Fruit fly (Drosophila melanogaster) whole organism, embryonic: Measurements from ENCODE around the gene CG9839.

Experiments
- CG10147 ChIP-seq: fragments of 200-800 bp; sonication (Bioruptor generic); optimal IDR thresholded peaks from 2 replicates; lab custom pipeline; 2019; ENCODE audit warnings: missing biosample characterization, mild to moderate bottlenecking, missing genetic modification characterization, moderate library complexity
- CG10267 ChIP-seq: fragments of 200-800 bp; sonication (Bioruptor generic); optimal IDR thresholded peaks from 2 replicates; lab custom pipeline; 2018; ENCODE audit warnings: missing biosample characterization, mild to moderate bottlenecking, missing genetic modification characterization, moderate library complexity
- CG10274 ChIP-seq: fragments of 200-800 bp; sonication (Bioruptor generic); optimal IDR thresholded peaks from 3 replicates; lab custom pipeline; 2017; ENCODE audit warnings: missing biosample characterization, mild to moderate bottlenecking, missing genetic modification characterization
- CG10431 ChIP-seq: fragments of 200-800 bp; sonication (Bioruptor generic); optimal IDR thresholded peaks from 3 replicates; lab custom pipeline; 2018; ENCODE audit warnings: missing biosample characterization, mild to moderate bottlenecking, missing genetic modification characterization
- CG10543 ChIP-seq: fragments of 200-800 bp; sonication (Bioruptor generic); optimal IDR thresholded peaks from 3 replicates; lab custom pipeline; 2017; ENCODE audit warnings: missing biosample characterization, mild to moderate bottlenecking, missing genetic modification characterization, moderate library complexity
- CG10959 ChIP-seq: fragments of 200-800 bp; sonication (Bioruptor generic); IDR thresholded peaks from 2 replicates; pipeline ENCODE4 v1.3.6; 2022; ENCODE audit warnings: missing biosample characterization, missing genetic modification characterization
- CG11085 ChIP-seq: fragments of 200-800 bp; sonication (Bioruptor generic); IDR thresholded peaks from 2 replicates; pipeline ENCODE4 v1.3.6; 2022; ENCODE audit warnings: missing biosample characterization, missing genetic modification characterization
- CG11247 ChIP-seq: fragments of 200-800 bp; sonication (Bioruptor generic); IDR thresholded peaks from 2 replicates; pipeline ENCODE4 v1.3.6; 2022; ENCODE audit warnings: missing biosample characterization, missing genetic modification characterization
- CG11398 ChIP-seq: fragments of 200-800 bp; sonication (Bioruptor generic); optimal IDR thresholded peaks from 2 replicates; lab custom pipeline; 2016; ENCODE audit warnings: missing biosample characterization, missing genetic modification characterization
- CG12659 ChIP-seq: fragments of 200-800 bp; sonication (Bioruptor generic); optimal IDR thresholded peaks from 3 replicates; lab custom pipeline; 2017; ENCODE audit warnings: mild to moderate bottlenecking, missing biosample characterization, missing genetic modification reagents, missing genetic modification characterization
- CG12769 ChIP-seq: fragments of 200-800 bp; sonication (Bioruptor generic); optimal IDR thresholded peaks from 2 replicates; lab custom pipeline; 2019; ENCODE audit warnings: missing biosample characterization, mild to moderate bottlenecking, missing genetic modification characterization, moderate library complexity
- CG13424 ChIP-seq: fragments of 200-800 bp; sonication (Bioruptor generic); optimal IDR thresholded peaks from 2 replicates; lab custom pipeline; 2019; ENCODE audit warnings: missing biosample characterization, mild to moderate bottlenecking, missing genetic modification characterization, moderate library complexity
- CG15269 ChIP-seq: fragments of 200-800 bp; sonication (Bioruptor generic); optimal IDR thresholded peaks from 2 replicates; lab custom pipeline; 2018; ENCODE audit warnings: missing biosample characterization, mild to moderate bottlenecking, missing genetic modification characterization, moderate library complexity
- CG15601 ChIP-seq: fragments of 200-800 bp; sonication (Bioruptor generic); optimal IDR thresholded peaks from 3 replicates; lab custom pipeline; 2019; ENCODE audit warnings: missing biosample characterization, mild to moderate bottlenecking, missing genetic modification characterization, moderate library complexity
- CG1603 ChIP-seq: fragments of 200-800 bp; sonication (Bioruptor generic); optimal IDR thresholded peaks from 2 replicates; lab custom pipeline; 2019; ENCODE audit warnings: missing biosample characterization, mild to moderate bottlenecking, missing genetic modification characterization, moderate library complexity
- CG1832 ChIP-seq: fragments of 200-800 bp; sonication (Bioruptor generic); optimal IDR thresholded peaks from 2 replicates; lab custom pipeline; 2017; ENCODE audit warnings: missing biosample characterization, mild to moderate bottlenecking, missing genetic modification characterization, inconsistent platforms
- CG2120 ChIP-seq: fragments of 200-800 bp; sonication (Bioruptor generic); optimal IDR thresholded peaks from 3 replicates; lab custom pipeline; 2016; ENCODE audit warnings: missing biosample characterization, missing genetic modification characterization
- CG2889 ChIP-seq: fragments of 200-800 bp; sonication (Bioruptor generic); IDR thresholded peaks from 3 replicates; pipeline ENCODE4 v1.3.6; 2022; ENCODE audit warnings: missing biosample characterization, missing genetic modification characterization
- CG30431 ChIP-seq: fragments of 200-800 bp; sonication (Bioruptor generic); optimal IDR thresholded peaks from 2 replicates; lab custom pipeline; 2017; ENCODE audit warnings: missing biosample characterization, missing genetic modification characterization
- CG31388 ChIP-seq: fragments of 200-800 bp; sonication (Bioruptor generic); optimal IDR thresholded peaks from 2 replicates; lab custom pipeline; 2016; ENCODE audit warnings: missing biosample characterization, missing genetic modification characterization
- CG32532 ChIP-seq: fragments of 200-800 bp; sonication (Bioruptor generic); IDR thresholded peaks from 2 replicates; pipeline ENCODE4 v1.3.6; 2022; ENCODE audit warnings: missing biosample characterization, missing genetic modification characterization
- CG3407 ChIP-seq: fragments of 200-800 bp; sonication (Bioruptor generic); optimal IDR thresholded peaks from 2 replicates; lab custom pipeline; 2018; ENCODE audit warnings: missing biosample characterization, mild to moderate bottlenecking, missing genetic modification characterization
- CG3726 ChIP-seq: fragments of 200-800 bp; sonication (Bioruptor generic); IDR thresholded peaks from 3 replicates; pipeline ENCODE4, ENCODE4 v1.3.6; 2022; ENCODE audit warnings: missing biosample characterization, missing genetic modification characterization
- CG4282 ChIP-seq: fragments of 200-800 bp; sonication (Bioruptor generic); optimal IDR thresholded peaks from 2 replicates; lab custom pipeline; 2016; ENCODE audit warnings: missing biosample characterization, missing genetic modification characterization
- CG5953 ChIP-seq: fragments of 200-800 bp; sonication (Bioruptor generic); IDR thresholded peaks from 2 replicates; pipeline ENCODE4 v1.3.6; 2022; ENCODE audit warnings: missing biosample characterization, missing genetic modification characterization
- CG6272 ChIP-seq: fragments of 200-800 bp; sonication (Bioruptor generic); IDR thresholded peaks from 2 replicates; pipeline ENCODE4 v1.3.6; 2022; ENCODE audit warnings: missing biosample characterization, missing genetic modification characterization
- CG6689 ChIP-seq: fragments of 200-800 bp; sonication (Bioruptor generic); IDR thresholded peaks from 2 replicates; pipeline ENCODE4 v1.3.6; 2022; ENCODE audit warnings: missing biosample characterization, missing genetic modification characterization
- CrebB ChIP-seq: fragments of 200-800 bp; sonication (Bioruptor generic); optimal IDR thresholded peaks from 3 replicates; lab custom pipeline; 2018; ENCODE audit warnings: missing biosample characterization, mild to moderate bottlenecking, missing genetic modification characterization
- Dip3 ChIP-seq: fragments of 200-800 bp; sonication (Bioruptor generic); optimal IDR thresholded peaks from 3 replicates; lab custom pipeline; 2016; ENCODE audit warnings: missing biosample characterization, missing genetic modification characterization
- Dref ChIP-seq: fragments of 200-800 bp; sonication (Bioruptor generic); IDR thresholded peaks from 2 replicates; pipeline ENCODE4 v1.3.6; 2022; ENCODE audit warnings: missing biosample characterization, missing genetic modification characterization
- E2f1 ChIP-seq: fragments of 200-800 bp; sonication (Bioruptor generic); IDR thresholded peaks from 2 replicates; pipeline ENCODE4 v1.3.6; 2022; ENCODE audit warnings: missing biosample characterization, missing genetic modification characterization
- E2f2 ChIP-seq: fragments of 200-800 bp; sonication (Bioruptor generic); IDR thresholded peaks from 2 replicates; pipeline ENCODE4 v1.3.6; 2022; ENCODE audit warnings: missing biosample characterization, missing genetic modification characterization
- Lhr ChIP-seq: fragments of 200-800 bp; sonication (Bioruptor generic); optimal IDR thresholded peaks from 3 replicates; lab custom pipeline; 2017; ENCODE audit warnings: mild to moderate bottlenecking, missing biosample characterization, missing genetic modification reagents, missing genetic modification characterization
- Nf-YA ChIP-seq: fragments of 200-800 bp; sonication (Bioruptor generic); IDR thresholded peaks from 2 replicates; pipeline ENCODE4 v1.3.6; 2022; ENCODE audit warnings: missing biosample characterization, missing genetic modification characterization
- NfI ChIP-seq: fragments of 200-800 bp; sonication (Bioruptor generic); optimal IDR thresholded peaks from 3 replicates; lab custom pipeline; 2018; ENCODE audit warnings: missing biosample characterization, mild to moderate bottlenecking, missing genetic modification characterization, moderate library complexity
- Ptx1 ChIP-seq: fragments of 200-800 bp; sonication (Bioruptor generic); IDR thresholded peaks from 2 replicates; pipeline ENCODE4 v1.3.6; 2022; ENCODE audit warnings: missing biosample characterization, missing genetic modification characterization
- Sry-β ChIP-seq: fragments of 200-800 bp; sonication (Bioruptor generic); optimal IDR thresholded peaks from 2 replicates; lab custom pipeline; 2018; ENCODE audit warnings: missing biosample characterization, mild to moderate bottlenecking, missing genetic modification characterization, moderate library complexity
- Sry-δ ChIP-seq: fragments of 200-800 bp; sonication (Bioruptor generic); optimal IDR thresholded peaks from 2 replicates; lab custom pipeline; 2016; ENCODE audit warnings: missing biosample characterization, missing genetic modification characterization
- ash1 ChIP-seq: fragments of 200-800 bp; sonication (Bioruptor generic); optimal IDR thresholded peaks from 2 replicates; lab custom pipeline; 2018; ENCODE audit warnings: missing biosample characterization, mild to moderate bottlenecking, missing genetic modification characterization
- cad ChIP-seq: fragments of >200 bp; optimal IDR thresholded peaks from 2 replicates; lab custom pipeline; 2017; ENCODE audit warnings: missing biosample characterization, missing genetic modification characterization
- cwo ChIP-seq: fragments of 200-800 bp; sonication (Bioruptor generic); optimal IDR thresholded peaks from 3 replicates; lab custom pipeline; 2017; ENCODE audit warnings: missing biosample characterization, missing genetic modification characterization, mild to moderate bottlenecking, moderate library complexity, missing genetic modification reagents
- her ChIP-seq: fragments of 200-800 bp; sonication (Bioruptor generic); optimal IDR thresholded peaks from 2 replicates; lab custom pipeline; 2016; ENCODE audit warnings: missing biosample characterization, missing genetic modification characterization
- insv ChIP-seq, 2 experiments: fragments of 200-800 bp; sonication (Bioruptor generic); optimal IDR thresholded peaks; 3 replicates each; lab custom pipeline; 2016 to 2018; ENCODE audit warnings: missing biosample characterization in 2 of 2, missing genetic modification characterization in 2 of 2
- jing ChIP-seq: fragments of 200-800 bp; sonication (Bioruptor generic); optimal IDR thresholded peaks from 2 replicates; lab custom pipeline; 2018; ENCODE audit warnings: missing biosample characterization, mild to moderate bottlenecking, missing genetic modification characterization
- nau ChIP-seq: fragments of 200-800 bp; sonication (Bioruptor generic); optimal IDR thresholded peaks from 3 replicates; lab custom pipeline; 2017; ENCODE audit warnings: missing biosample characterization, mild to moderate bottlenecking, missing genetic modification characterization, missing genetic modification reagents
- nmo ChIP-seq: fragments of 200-800 bp; sonication (Bioruptor generic); optimal IDR thresholded peaks from 2 replicates; lab custom pipeline; 2018; ENCODE audit warnings: missing biosample characterization, mild to moderate bottlenecking, missing genetic modification characterization, moderate library complexity
- pum ChIP-seq: fragments of 200-800 bp; sonication (Bioruptor generic); optimal IDR thresholded peaks from 2 replicates; lab custom pipeline; 2016; ENCODE audit warnings: missing biosample characterization, missing genetic modification characterization
- sug ChIP-seq: fragments of 200-800 bp; optimal IDR thresholded peaks from 2 replicates; lab custom pipeline; 2019; ENCODE audit warnings: missing biosample characterization, mild to moderate bottlenecking, missing genetic modification characterization, moderate library complexity
- toy ChIP-seq: fragments of 200-800 bp; sonication (Bioruptor generic); IDR thresholded peaks from 2 replicates; pipeline ENCODE4 v1.3.6; 2022; ENCODE audit warnings: missing biosample characterization, missing genetic modification characterization

The CG9839 gene

DNA sequence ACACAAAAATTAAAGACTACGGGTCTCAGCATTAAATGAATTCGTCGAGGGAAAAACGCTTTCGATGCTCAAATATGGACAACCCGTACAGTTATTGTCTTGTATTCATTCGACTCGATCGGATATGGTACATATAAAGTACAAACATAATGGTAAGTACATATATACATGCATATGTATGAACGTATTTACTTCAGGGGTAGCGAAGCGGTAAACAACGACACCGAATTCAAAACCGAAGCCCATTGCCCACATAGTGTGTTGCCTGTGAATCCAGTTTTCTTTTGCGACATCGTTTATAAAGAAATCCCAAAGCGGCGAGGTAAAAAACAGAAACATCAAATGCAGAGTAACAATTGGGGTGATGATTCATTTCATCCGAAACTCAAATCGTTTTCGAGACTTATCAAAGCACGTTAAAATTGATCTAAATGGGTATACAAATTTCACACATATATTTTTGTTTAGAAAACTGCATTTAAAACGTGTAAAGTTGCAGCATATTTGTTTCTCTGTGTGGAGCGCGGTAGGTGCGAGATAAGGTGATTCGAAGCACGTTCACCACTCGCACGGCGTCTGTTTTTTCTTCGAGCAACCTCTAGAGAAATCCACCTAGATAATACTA is 6.9 kb upstream of the CG9839 start (continued):
- peak; percentile 43 for TF ChIP-seq nau (GFP tag; lab: Kevin White, UChicago)
- TF ChIP-seq pum (GFP tag; lab: Kevin White, UChicago) = peak; percentile 12
- TF ChIP-seq CG15601 = peak; percentile 12
- TF ChIP-seq CG12769 (tag; lab: Kevin White, UChicago) = peak; percentile 46
- TF ChIP-seq CG31388 = no peak
- TF ChIP-seq cad (GFP tag; lab: Kevin White, UChicago) = no peak
- TF ChIP-seq CG10274 (GFP tag; lab: Kevin White, UChicago) = no peak
- TF ChIP-seq CG10147 (GFP tag; lab: Kevin White, UChicago) = peak; percentile 17
- TF ChIP-seq CG6689 (GFP tag; lab: Robert Waterston, UW) = peak; percentile 73
- no peak for TF ChIP-seq CG5953 (GFP tag; lab: Robert Waterston, UW)
- peak; percentile 27 for TF ChIP-seq jing (GFP tag; lab: Kevin White, UChicago)
- 0 out of 2 replicates have a peak, but pooled peaks have one; percentile 13 for TF ChIP-seq Nf-YA
- TF ChIP-seq sug (tag; lab: Kevin White, UChicago) = no peak
- TF ChIP-seq cwo = peak; percentile 71
- TF ChIP-seq CG11085 (GFP tag; lab: Robert Waterston, UW) = peak; percentile 35; the same call in 1 of the 2 replicates
- TF ChIP-seq CG10431 (GFP tag; lab: Kevin White, UChicago) = no peak
- TF ChIP-seq CG3407 (GFP tag; lab: Kevin White, UChicago) = no peak
- peak; percentile 71 for TF ChIP-seq Ptx1 (GFP tag; lab: Robert Waterston, UW)
- TF ChIP-seq Lhr (GFP tag; lab: Kevin White, UChicago) = no peak
- TF ChIP-seq CG2120 = peak; percentile 31
- TF ChIP-seq ash1 (GFP tag; lab: Kevin White, UChicago) = no peak
- TF ChIP-seq CG11398 (GFP tag; lab: Kevin White, UChicago) = peak; percentile 11
- peak; percentile 16 for TF ChIP-seq CG13424 (tag; lab: Kevin White, UChicago)
- peak; percentile 53; the same call in 1 of the 2 replicates for TF ChIP-seq CG11247
- TF ChIP-seq NfI (GFP tag; lab: Kevin White, UChicago) = peak; percentile 15
- peak; percentile 13 for TF ChIP-seq Dip3 (GFP tag; lab: Kevin White, UChicago)
- 0 out of 3 replicates have a peak, but pooled peaks have one; percentile 58 for TF ChIP-seq CG2889 (GFP tag; lab: Robert Waterston, UW)
- TF ChIP-seq Dref (GFP tag; lab: Robert Waterston, UW) = no peak
- TF ChIP-seq Sry-δ (GFP tag; lab: Kevin White, UChicago) = no peak
- peak; percentile 41; the same call in 1 of the 2 replicates for TF ChIP-seq toy
- TF ChIP-seq CG10267 = peak; percentile 20
- no peak for TF ChIP-seq her (GFP tag; lab: Kevin White, UChicago)
- TF ChIP-seq nmo = peak; percentile 53
- peak; percentile 67 for TF ChIP-seq CG32532 (GFP tag; lab: Robert Waterston, UW)
- peak; percentile 3 for TF ChIP-seq CG12659
- TF ChIP-seq CG15269 (tag; lab: Kevin White, UChicago) = peak; percentile 63
- no peak for TF ChIP-seq CG4282 (GFP tag; lab: Kevin White, UChicago)
- peak; percentile 52 for TF ChIP-seq CG1603 (tag; lab: Kevin White, UChicago)
- peak; percentile 17; the same call in 1 of the 2 replicates for TF ChIP-seq CG10959 (GFP tag; lab: Robert Waterston, UW)
- TF ChIP-seq CrebB (tag; lab: Kevin White, UChicago) = no peak
- TF ChIP-seq insv (GFP tag; optimal IDR thresholded peaks at IDR 0.05; lab: Kevin White, UChicago) = no peak
- TF ChIP-seq CG6272 = peak; percentile 53; the same call in 1 of the 2 replicates
- TF ChIP-seq Sry-β = no peak
- TF ChIP-seq CG30431 (GFP tag; lab: Kevin White, UChicago) = peak; percentile 19
- TF ChIP-seq E2f1 (GFP tag; lab: Robert Waterston, UW) = peak; percentile 49; the same call in 1 of the 2 replicates
- no peak for TF ChIP-seq CG1832 (GFP tag; lab: Kevin White, UChicago)
- TF ChIP-seq E2f2 = peak; percentile 45; the same call in 1 of the 2 replicates
- peak; percentile 31 for TF ChIP-seq CG10543
- TF ChIP-seq CG3726 (GFP tag; lab: Robert Waterston, UW) = 0 out of 3 replicates have a peak, but pooled peaks have one; percentile 40
